Fruit fly (Drosophila melanogaster): Measurements from ENCODE around the gene Dna2.

The Dna2 gene

DNA sequence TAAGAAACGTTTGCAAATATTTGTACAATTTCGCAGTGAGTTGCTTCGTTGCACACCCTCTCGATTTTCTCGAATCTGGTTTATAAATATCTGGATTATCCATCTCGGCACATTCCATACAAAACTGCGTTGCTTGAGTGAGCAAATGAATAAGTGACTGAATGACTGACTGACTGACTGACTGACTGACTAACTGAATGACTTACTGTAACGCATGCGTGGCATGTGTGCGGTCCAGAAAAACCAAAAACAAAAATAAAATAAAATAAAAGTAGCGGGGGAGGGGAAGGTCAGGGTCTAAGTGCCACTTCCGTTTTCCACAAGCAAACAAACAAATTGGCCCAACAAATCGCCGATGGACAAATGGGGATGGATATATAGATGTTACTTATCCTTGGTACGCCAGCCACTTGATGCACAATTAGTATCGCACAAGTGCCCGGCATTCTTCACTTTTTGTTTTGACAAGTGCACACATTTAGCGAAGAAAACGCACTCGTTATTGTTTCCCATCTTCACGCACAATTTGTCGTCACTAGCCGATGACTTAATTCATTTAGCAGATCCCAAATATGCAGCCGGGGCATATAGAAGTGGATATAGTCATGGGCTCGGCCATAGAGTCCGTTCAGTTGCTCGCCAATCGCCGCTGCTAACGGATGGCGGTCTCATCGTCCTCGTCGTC is 1.6 kb upstream of the Dna2 start, which contains the start of gene CG33557:
Gene CG33557, plus strand, starts transcription at position 635 of the 685 bp plus-strand sequence.
- TF ChIP-seq h (optimal IDR thresholded peaks at IDR 0.05) (no peak), insv (optimal IDR thresholded peaks at IDR 0.05) (no peak), psq (optimal IDR thresholded peaks at IDR 0.05) (no peak), Myc (optimal IDR thresholded peaks at IDR 0.05) (no peak), ttk (optimal IDR thresholded peaks at IDR 0.05) (no peak), Sin3A (optimal IDR thresholded peaks at IDR 0.05) (no peak)

- TF ChIP-seq psq (optimal IDR thresholded peaks at IDR 0.05) (no peak), insv (optimal IDR thresholded peaks at IDR 0.05) (no peak), ttk (optimal IDR thresholded peaks at IDR 0.05) (no peak), h (optimal IDR thresholded peaks at IDR 0.05) (no peak), Myc (optimal IDR thresholded peaks at IDR 0.05) (no peak), Sin3A (optimal IDR thresholded peaks at IDR 0.05) (no peak)
Observed at dm6 chrX:10014738-10015703, 4.7 kb downstream of the Dna2 start.

- TF ChIP-seq insv (optimal IDR thresholded peaks at IDR 0.05): no peak
- TF ChIP-seq ttk (optimal IDR thresholded peaks at IDR 0.05): no peak
- no peak for TF ChIP-seq h (optimal IDR thresholded peaks at IDR 0.05)
- no peak for TF ChIP-seq psq (optimal IDR thresholded peaks at IDR 0.05)
- TF ChIP-seq Myc (optimal IDR thresholded peaks at IDR 0.05): no peak
- no peak for TF ChIP-seq Sin3A (optimal IDR thresholded peaks at IDR 0.05)
Observed at dm6 chrX:10016724-10017123, 6.4 kb downstream of the Dna2 start, which contains the start of gene Cht6. Gene Cht6, plus strand, starts transcription at chrX:10016845.

- TF ChIP-seq insv (optimal IDR thresholded peaks at IDR 0.05) (no peak), Myc (optimal IDR thresholded peaks at IDR 0.05) (no peak), ttk (optimal IDR thresholded peaks at IDR 0.05) (no peak), Sin3A (optimal IDR thresholded peaks at IDR 0.05) (no peak), psq (optimal IDR thresholded peaks at IDR 0.05) (no peak), h (optimal IDR thresholded peaks at IDR 0.05) (no peak)
Observed at dm6 chrX:10020857-10021256, 10.6 kb downstream of the Dna2 start.

dm6 chrX:10021809-10022208 is 11.5 kb downstream of the Dna2 start:
- TF ChIP-seq h (optimal IDR thresholded peaks at IDR 0.05): no peak
- TF ChIP-seq Sin3A (optimal IDR thresholded peaks at IDR 0.05): no peak
- TF ChIP-seq Myc (optimal IDR thresholded peaks at IDR 0.05): no peak
- no peak for TF ChIP-seq psq (optimal IDR thresholded peaks at IDR 0.05)
- TF ChIP-seq insv (optimal IDR thresholded peaks at IDR 0.05): no peak
- no peak for TF ChIP-seq ttk (optimal IDR thresholded peaks at IDR 0.05)

DNA sequence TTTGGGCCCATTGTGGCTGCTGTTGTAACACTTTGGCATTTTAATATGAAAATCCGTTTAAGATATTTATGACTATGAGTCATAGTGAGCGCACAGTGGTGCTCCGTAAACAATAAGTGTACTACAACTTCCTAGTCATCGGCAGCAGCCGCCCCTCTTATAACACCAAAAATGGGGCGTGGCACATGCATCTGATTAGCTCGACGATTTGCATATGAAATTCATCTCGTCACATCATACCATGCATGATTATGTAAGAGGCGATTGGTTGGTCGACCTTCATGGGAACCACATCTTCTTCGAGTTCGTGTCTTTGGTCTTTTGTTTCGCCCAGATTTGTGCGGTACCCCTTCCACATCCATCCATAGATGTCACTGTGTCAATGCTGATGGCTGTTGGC is 19.4 kb downstream of the Dna2 start:
- no peak for TF ChIP-seq insv (optimal IDR thresholded peaks at IDR 0.05)
- TF ChIP-seq Myc (optimal IDR thresholded peaks at IDR 0.05): no peak
- TF ChIP-seq Sin3A (optimal IDR thresholded peaks at IDR 0.05): no peak
- no peak for TF ChIP-seq h (optimal IDR thresholded peaks at IDR 0.05)
- TF ChIP-seq ttk (optimal IDR thresholded peaks at IDR 0.05): no peak
- no peak for TF ChIP-seq psq (optimal IDR thresholded peaks at IDR 0.05)

dm6 chrX:10039528-10039927 is 29.2 kb downstream of the Dna2 start:
- TF ChIP-seq h (optimal IDR thresholded peaks at IDR 0.05): no peak
- no peak for TF ChIP-seq ttk (optimal IDR thresholded peaks at IDR 0.05)
- no peak for TF ChIP-seq psq (optimal IDR thresholded peaks at IDR 0.05)
- TF ChIP-seq Sin3A (optimal IDR thresholded peaks at IDR 0.05): no peak
- TF ChIP-seq Myc (optimal IDR thresholded peaks at IDR 0.05): no peak
- no peak for TF ChIP-seq insv (optimal IDR thresholded peaks at IDR 0.05)

DNA sequence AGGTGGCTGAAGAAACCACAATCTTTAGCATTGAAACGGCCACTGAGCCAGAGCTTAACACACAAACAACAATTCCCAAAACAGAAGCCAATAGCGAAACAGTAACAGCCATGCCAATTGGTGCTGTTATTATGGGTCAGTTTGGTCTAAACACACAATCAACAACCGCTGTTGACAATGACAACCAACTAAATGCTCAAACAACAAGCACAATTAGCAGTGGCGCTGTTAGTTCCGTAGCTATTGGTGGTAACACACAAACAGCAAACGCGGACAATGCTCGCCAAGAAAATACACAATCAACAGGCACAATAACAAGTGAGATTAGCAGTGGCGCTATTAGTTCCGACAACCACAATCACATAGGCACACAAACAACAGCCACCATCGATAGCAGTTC is 33.6 kb downstream of the Dna2 start:
- TF ChIP-seq Myc (optimal IDR thresholded peaks at IDR 0.05) (no peak), psq (optimal IDR thresholded peaks at IDR 0.05) (no peak), Sin3A (optimal IDR thresholded peaks at IDR 0.05) (no peak), insv (optimal IDR thresholded peaks at IDR 0.05) (no peak), h (optimal IDR thresholded peaks at IDR 0.05) (no peak), ttk (optimal IDR thresholded peaks at IDR 0.05) (no peak)

DNA sequence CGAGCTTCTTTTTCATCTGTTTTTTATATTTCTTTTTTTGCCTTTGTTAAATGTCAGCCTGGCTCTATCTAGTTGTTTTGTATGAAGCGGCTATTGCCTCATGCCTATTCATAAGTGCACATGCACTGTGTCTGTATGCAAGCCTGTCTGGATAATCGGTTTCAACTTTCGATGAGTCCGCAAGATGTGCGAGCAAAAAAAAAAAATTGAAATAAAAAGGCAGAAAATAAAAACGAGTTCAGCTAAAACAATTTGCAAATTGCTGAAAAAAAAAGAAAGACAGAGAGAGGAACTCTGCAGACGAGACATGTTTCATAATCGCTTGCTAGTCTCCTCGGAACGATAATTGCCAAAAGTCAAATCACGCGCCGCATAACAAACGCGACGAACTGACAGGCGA is 35.5 kb downstream of the Dna2 start:
- TF ChIP-seq Sin3A (optimal IDR thresholded peaks at IDR 0.05) (no peak), Myc (optimal IDR thresholded peaks at IDR 0.05) (no peak), ttk (optimal IDR thresholded peaks at IDR 0.05) (no peak), psq (optimal IDR thresholded peaks at IDR 0.05) (no peak), h (optimal IDR thresholded peaks at IDR 0.05) (no peak), insv (optimal IDR thresholded peaks at IDR 0.05) (no peak)

DNA sequence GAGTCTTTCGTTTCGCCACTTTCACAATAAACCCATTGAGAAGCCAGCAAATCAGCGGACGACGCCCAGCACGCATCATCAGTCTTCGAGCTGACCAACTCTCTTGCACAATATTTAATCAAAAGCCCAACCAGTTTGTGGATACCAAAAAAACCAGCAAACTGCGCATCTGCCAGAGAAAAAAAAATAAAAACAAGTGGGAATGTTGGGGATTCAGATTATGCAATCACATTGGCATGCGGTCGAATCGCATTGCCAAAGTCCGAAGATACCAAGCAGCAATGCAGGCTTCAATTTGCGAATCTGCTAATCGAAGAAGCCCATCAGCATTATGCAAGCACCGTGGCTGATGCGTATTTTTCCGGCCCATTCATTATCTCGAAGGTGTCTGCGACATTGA is 36.5 kb downstream of the Dna2 start:
- TF ChIP-seq ttk (optimal IDR thresholded peaks at IDR 0.05) (no peak), psq (optimal IDR thresholded peaks at IDR 0.05) (no peak), h (optimal IDR thresholded peaks at IDR 0.05) (no peak), Myc (optimal IDR thresholded peaks at IDR 0.05) (no peak), Sin3A (optimal IDR thresholded peaks at IDR 0.05) (no peak)

DNA sequence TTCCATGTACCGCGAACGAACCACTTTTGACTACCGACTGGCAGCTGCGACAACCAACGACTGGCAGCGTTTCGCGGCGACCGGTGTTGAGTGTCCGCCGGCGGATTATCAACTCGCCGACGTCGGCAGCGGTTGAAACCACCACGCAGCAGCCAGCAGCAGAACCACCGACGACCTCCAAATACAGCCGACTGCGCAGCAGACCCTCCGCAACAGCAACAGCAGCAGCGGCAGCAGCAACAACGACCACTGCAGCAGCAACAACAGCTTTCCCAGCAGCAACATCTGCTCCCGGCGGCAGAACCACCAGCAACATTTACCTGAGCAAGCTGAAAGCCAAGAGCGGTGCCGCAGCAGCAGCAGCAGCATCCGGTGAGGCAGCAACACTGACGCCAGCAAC is 37.7 kb downstream of the Dna2 start:
- TF ChIP-seq Sin3A (optimal IDR thresholded peaks at IDR 0.05): no peak
- no peak for TF ChIP-seq psq (optimal IDR thresholded peaks at IDR 0.05)
- TF ChIP-seq ttk (optimal IDR thresholded peaks at IDR 0.05): no peak
- TF ChIP-seq Myc (optimal IDR thresholded peaks at IDR 0.05): no peak
- no peak for TF ChIP-seq insv (optimal IDR thresholded peaks at IDR 0.05)
- no peak for TF ChIP-seq h (optimal IDR thresholded peaks at IDR 0.05)

dm6 chrX:10052549-10052948 is 42.3 kb downstream of the Dna2 start, which contains the start of gene Yp2:
Gene Yp2, minus strand, starts transcription at chrX:10052636.
- TF ChIP-seq psq (optimal IDR thresholded peaks at IDR 0.05): no peak
- no peak for TF ChIP-seq h (optimal IDR thresholded peaks at IDR 0.05)
- no peak for TF ChIP-seq Myc (optimal IDR thresholded peaks at IDR 0.05)
- TF ChIP-seq ttk (optimal IDR thresholded peaks at IDR 0.05): no peak
- TF ChIP-seq Sin3A (optimal IDR thresholded peaks at IDR 0.05): no peak
- no peak for TF ChIP-seq insv (optimal IDR thresholded peaks at IDR 0.05)
